Fruit fly (Drosophila melanogaster): ENCODE data around the gene CG5421.

The CG5421 gene

DNA sequence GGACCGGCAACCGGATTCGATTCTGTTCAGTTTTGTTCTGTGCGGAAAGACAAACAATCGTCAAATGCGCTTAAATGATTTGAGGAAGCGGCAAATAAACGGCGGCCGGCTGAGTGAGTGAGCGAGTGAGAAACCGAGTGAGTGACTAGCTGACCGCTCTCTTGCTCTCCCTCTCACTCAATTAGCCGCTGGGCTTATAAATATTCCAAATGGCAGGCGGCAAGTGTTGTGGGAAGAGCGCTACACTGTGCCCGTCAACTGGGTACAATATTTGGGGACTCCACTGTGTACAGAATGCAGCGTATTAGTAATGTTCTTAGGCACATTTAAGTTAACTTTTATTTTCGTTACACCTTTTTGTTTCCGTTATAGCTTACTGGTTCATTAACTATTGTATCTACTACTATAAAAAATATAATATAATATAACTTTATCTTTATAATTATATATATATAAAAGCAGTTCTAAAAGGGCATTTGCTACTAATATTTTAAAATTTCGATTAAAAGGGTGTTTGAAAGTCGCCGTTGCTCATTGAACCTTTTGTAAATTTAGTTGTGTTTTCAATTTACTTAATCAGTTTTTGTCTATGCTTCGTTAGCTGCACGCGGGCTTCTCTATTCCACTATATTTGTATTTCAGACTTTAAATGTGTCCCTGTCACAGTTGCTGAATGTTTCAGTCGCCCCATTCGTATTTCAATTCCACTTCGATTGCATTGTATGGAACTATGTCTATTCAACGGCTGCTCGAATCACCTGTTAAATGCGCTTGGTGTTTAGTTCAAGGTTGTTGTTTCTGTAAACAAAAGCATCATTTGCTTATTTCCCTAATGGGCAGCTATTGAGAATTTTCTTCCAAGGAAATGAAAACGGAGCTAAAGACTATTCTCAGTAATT, 25.9 kb downstream of the CG5421 start:
- no peak for TF ChIP-seq pan (optimal IDR thresholded peaks at IDR 0.05)
- no peak for TF ChIP-seq psq (optimal IDR thresholded peaks at IDR 0.05)
- no peak for TF ChIP-seq Dll (optimal IDR thresholded peaks at IDR 0.05)
- no peak for TF ChIP-seq usp (GFP tag; optimal IDR thresholded peaks at IDR 0.05)
- TF ChIP-seq CG8478 (optimal IDR thresholded peaks at IDR 0.05), result no peak
- TF ChIP-seq EcR (GFP tag; optimal IDR thresholded peaks at IDR 0.05), result no peak

DNA sequence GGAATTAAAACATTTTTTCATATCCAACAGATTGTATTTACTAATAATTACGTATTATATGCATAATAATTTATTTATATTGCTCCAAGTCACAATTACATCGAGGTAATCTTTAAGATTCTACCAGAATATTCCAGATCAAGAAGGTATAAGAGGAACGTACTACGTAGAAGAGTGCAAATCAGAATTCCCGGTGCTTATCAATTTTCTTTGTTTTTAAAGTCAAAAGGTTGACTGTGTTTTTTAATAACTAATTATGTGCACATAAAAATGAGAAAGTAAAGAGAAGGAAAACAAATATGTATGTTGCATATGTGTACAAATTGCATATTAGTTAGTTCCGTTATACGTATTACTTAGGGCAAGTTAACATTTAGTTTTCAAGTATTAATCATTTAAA, 26.7 kb downstream of the CG5421 start:
- TF ChIP-seq psq (optimal IDR thresholded peaks at IDR 0.05), result no peak
- no peak for TF ChIP-seq Dll (optimal IDR thresholded peaks at IDR 0.05)
- TF ChIP-seq usp (GFP tag; optimal IDR thresholded peaks at IDR 0.05), result no peak
- TF ChIP-seq EcR (GFP tag; optimal IDR thresholded peaks at IDR 0.05), result no peak
- no peak for TF ChIP-seq pan (optimal IDR thresholded peaks at IDR 0.05)
- TF ChIP-seq CG8478 (optimal IDR thresholded peaks at IDR 0.05), result no peak

dm6 chr2L:12415485-12416137, 32.3 kb downstream of the CG5421 start:
- TF ChIP-seq usp (GFP tag; optimal IDR thresholded peaks at IDR 0.05) (no peak), EcR (GFP tag; optimal IDR thresholded peaks at IDR 0.05) (no peak), CG8478 (optimal IDR thresholded peaks at IDR 0.05) (no peak), Dll (optimal IDR thresholded peaks at IDR 0.05) (no peak), psq (optimal IDR thresholded peaks at IDR 0.05) (no peak), pan (optimal IDR thresholded peaks at IDR 0.05) (no peak)

- TF ChIP-seq psq (optimal IDR thresholded peaks at IDR 0.05) (no peak), Dll (optimal IDR thresholded peaks at IDR 0.05) (no peak), pan (optimal IDR thresholded peaks at IDR 0.05) (no peak), EcR (GFP tag; optimal IDR thresholded peaks at IDR 0.05) (no peak), CG8478 (optimal IDR thresholded peaks at IDR 0.05) (no peak), usp (GFP tag; optimal IDR thresholded peaks at IDR 0.05) (no peak)
These were observed 34.0 kb downstream of the CG5421 start for dm6 chr2L:12413899-12414298.

DNA sequence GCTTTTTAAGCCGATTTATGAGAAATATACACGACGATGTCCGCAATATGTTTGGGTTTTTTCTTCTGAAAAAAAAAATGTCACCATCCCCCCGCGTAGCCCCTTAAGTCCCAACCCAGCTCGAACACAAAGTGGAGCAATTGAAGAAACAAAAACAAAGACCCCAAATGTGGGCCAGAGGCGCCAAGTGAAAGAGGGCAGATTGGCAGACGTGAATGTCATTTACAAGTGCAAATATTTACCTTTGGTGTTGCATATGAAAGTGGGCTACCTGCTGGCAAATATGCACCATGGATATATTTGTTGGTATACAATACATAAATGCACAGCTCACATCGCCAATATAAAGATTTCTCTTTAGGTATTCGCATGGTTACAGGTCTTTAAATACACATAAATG, 37.3 kb downstream of the CG5421 start:
- no peak for TF ChIP-seq pan (optimal IDR thresholded peaks at IDR 0.05)
- TF ChIP-seq psq (optimal IDR thresholded peaks at IDR 0.05), result no peak

DNA sequence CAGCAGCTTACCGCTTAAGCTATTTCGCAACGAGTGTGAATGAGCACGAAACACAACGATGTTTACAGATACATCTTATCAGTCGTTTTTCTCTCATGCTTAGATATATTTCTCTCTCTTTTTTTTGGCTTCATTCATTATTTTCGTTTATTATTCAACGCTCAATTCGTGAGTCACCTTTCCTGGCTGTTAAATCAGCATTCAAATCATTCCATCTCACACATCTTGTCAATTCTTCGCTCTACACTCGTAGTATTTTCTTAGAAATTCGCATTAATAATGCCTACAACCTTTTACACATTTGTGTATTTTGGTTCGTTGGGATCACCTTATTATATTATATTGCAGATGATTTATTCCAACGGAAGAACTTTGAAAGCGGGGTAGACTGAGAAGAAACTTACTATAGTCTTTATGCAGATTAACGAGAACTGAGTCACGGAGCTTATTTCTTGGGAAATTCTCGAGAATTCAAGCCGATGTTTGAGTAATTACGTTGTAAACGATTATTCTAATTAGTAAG, 43.3 kb downstream of the CG5421 start:
- TF ChIP-seq usp (GFP tag; optimal IDR thresholded peaks at IDR 0.05), result no peak
- TF ChIP-seq pan (optimal IDR thresholded peaks at IDR 0.05), result no peak
- TF ChIP-seq EcR (GFP tag; optimal IDR thresholded peaks at IDR 0.05), result no peak
- no peak for TF ChIP-seq psq (optimal IDR thresholded peaks at IDR 0.05)
- TF ChIP-seq Dll (optimal IDR thresholded peaks at IDR 0.05), result no peak

DNA sequence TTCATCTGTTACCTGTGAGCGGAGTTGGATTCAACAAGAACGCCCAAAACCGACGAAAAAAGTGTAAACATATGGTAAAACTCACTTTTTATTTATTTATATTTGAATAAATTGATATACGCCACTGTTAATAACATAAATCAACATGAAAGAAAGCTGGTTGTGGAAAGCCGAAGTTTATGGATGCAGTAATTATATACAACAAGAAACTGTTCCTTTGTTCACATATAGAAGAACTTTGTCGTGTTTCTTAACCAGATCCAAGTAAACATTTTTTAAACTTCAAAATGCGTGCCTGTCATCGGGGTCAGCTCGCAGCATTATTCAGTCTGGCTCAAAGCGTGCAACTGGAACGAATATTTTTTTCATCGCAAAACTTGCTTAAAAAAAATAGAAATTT, 50.0 kb downstream of the CG5421 start, which contains the start of gene Pkd2:
Gene Pkd2 (plus strand): TSS at position 301 of the 400 bp plus-strand sequence.
- TF ChIP-seq psq (optimal IDR thresholded peaks at IDR 0.05), result no peak
- TF ChIP-seq EcR (GFP tag; optimal IDR thresholded peaks at IDR 0.05), result no peak
- no peak for TF ChIP-seq pan (optimal IDR thresholded peaks at IDR 0.05)
- no peak for TF ChIP-seq CG8478 (optimal IDR thresholded peaks at IDR 0.05)
- TF ChIP-seq Dll (optimal IDR thresholded peaks at IDR 0.05), result no peak
- no peak for TF ChIP-seq usp (GFP tag; optimal IDR thresholded peaks at IDR 0.05)
